Worm (Caenorhabditis elegans) whole organism, late embryonic: Measurements from ENCODE around the gene lec-12.

ENCODE experiments used
- C08G9.2 ChIP-seq: sonication (generic microtip); optimal IDR thresholded peaks from 2 replicates; lab custom pipeline; 2016; ENCODE audit warnings: mild to moderate bottlenecking, missing genetic modification characterization, moderate library complexity, missing compliant biosample characterization
- F13H6.1 ChIP-seq: sonication (generic microtip); optimal IDR thresholded peaks from 2 replicates; lab custom pipeline; 2016; ENCODE audit warnings: missing genetic modification characterization, missing compliant biosample characterization
- T23F11.4 ChIP-seq: fragments of 200-800 bp; sonication (Bioruptor generic); optimal IDR thresholded peaks from 2 replicates; lab custom pipeline; 2018; ENCODE audit warnings: mild to moderate bottlenecking, missing genetic modification characterization, missing compliant biosample characterization
- ama-1 ChIP-seq: fragments of 150-350 bp; optimal IDR thresholded peaks from 2 replicates; lab custom pipeline; 2014
- ceh-14 ChIP-seq: sonication (generic microtip); optimal IDR thresholded peaks from 2 replicates; lab custom pipeline; 2016; ENCODE audit warnings: missing genotype, missing genetic modification characterization, missing compliant biosample characterization
- ceh-18 ChIP-seq: sonication (generic microtip); optimal IDR thresholded peaks from 2 replicates; lab custom pipeline; 2016; ENCODE audit warnings: missing genetic modification characterization, missing compliant biosample characterization
- ceh-2 ChIP-seq: sonication (generic microtip); optimal IDR thresholded peaks from 2 replicates; lab custom pipeline; 2016; ENCODE audit warnings: missing genotype, missing genetic modification characterization, missing compliant biosample characterization
- ceh-31 ChIP-seq: sonication (generic microtip); optimal IDR thresholded peaks from 2 replicates; lab custom pipeline; 2016; ENCODE audit warnings: missing genetic modification characterization, missing compliant biosample characterization
- ceh-34 ChIP-seq: sonication (generic microtip); optimal IDR thresholded peaks from 2 replicates; lab custom pipeline; 2016; ENCODE audit warnings: mild to moderate bottlenecking, missing genetic modification characterization, missing compliant biosample characterization
- ceh-48 ChIP-seq: sonication (generic microtip); optimal IDR thresholded peaks from 2 replicates; lab custom pipeline; 2016; ENCODE audit warnings: missing genetic modification characterization, inconsistent platforms, missing compliant biosample characterization
- dve-1 ChIP-seq: sonication (generic microtip); optimal IDR thresholded peaks from 2 replicates; lab custom pipeline; 2017; ENCODE audit warnings: antibody characterized with exemption, mild to moderate bottlenecking, missing genetic modification characterization, missing compliant biosample characterization
- elt-2 ChIP-seq: sonication (generic microtip); optimal IDR thresholded peaks from 2 replicates; lab custom pipeline; 2016; ENCODE audit warnings: missing genetic modification reagents, missing genetic modification characterization, missing compliant biosample characterization
- ets-4 ChIP-seq: sonication (generic microtip); optimal IDR thresholded peaks from 2 replicates; lab custom pipeline; 2016; ENCODE audit warnings: missing genetic modification characterization, missing compliant biosample characterization
- eyg-1 ChIP-seq: sonication (generic microtip); optimal IDR thresholded peaks from 2 replicates; lab custom pipeline; 2016; ENCODE audit warnings: missing genotype, missing genetic modification characterization, missing compliant biosample characterization
- fax-1 ChIP-seq: sonication (generic microtip); optimal IDR thresholded peaks from 2 replicates; lab custom pipeline; 2016; ENCODE audit warnings: missing genotype, missing genetic modification characterization, missing compliant biosample characterization
- fkh-10 ChIP-seq: fragments of 150-350 bp; optimal IDR thresholded peaks from 2 replicates; lab custom pipeline; 2014; ENCODE audit warnings: missing biosample characterization, missing genetic modification reagents, missing genetic modification characterization
- fkh-6 ChIP-seq: sonication (generic microtip); optimal IDR thresholded peaks from 2 replicates; lab custom pipeline; 2016; ENCODE audit warnings: missing genetic modification characterization, missing compliant biosample characterization
- hlh-30 ChIP-seq: sonication (generic microtip); optimal IDR thresholded peaks from 2 replicates; lab custom pipeline; 2017; ENCODE audit warnings: antibody characterized with exemption, missing genetic modification characterization, missing compliant biosample characterization; ENCODE audit not compliant: insufficient read depth
- hlh-6 ChIP-seq: sonication (generic microtip); optimal IDR thresholded peaks from 2 replicates; lab custom pipeline; 2016; ENCODE audit warnings: missing genotype, missing genetic modification characterization, missing compliant biosample characterization
- hlh-8 ChIP-seq: sonication (generic microtip); optimal IDR thresholded peaks from 2 replicates; lab custom pipeline; 2016; ENCODE audit warnings: missing genotype, missing genetic modification characterization, missing compliant biosample characterization
- mec-3 ChIP-seq: sonication (generic microtip); optimal IDR thresholded peaks from 2 replicates; lab custom pipeline; 2016; ENCODE audit warnings: borderline replicate concordance, missing genetic modification characterization, missing compliant biosample characterization
- nfya-1 ChIP-seq: sonication (generic microtip); optimal IDR thresholded peaks from 2 replicates; lab custom pipeline; 2017; ENCODE audit warnings: missing genetic modification characterization, mild to moderate bottlenecking, missing compliant biosample characterization, antibody characterized with exemption, moderate library complexity
- nhr-11 ChIP-seq: fragments of 150-350 bp; optimal IDR thresholded peaks from 2 replicates; lab custom pipeline; 2014; ENCODE audit warnings: missing biosample characterization, missing genetic modification characterization
- npax-4 ChIP-seq: sonication (generic microtip); optimal IDR thresholded peaks from 2 replicates; lab custom pipeline; 2016; ENCODE audit warnings: missing genetic modification characterization, missing compliant biosample characterization
- odd-2 ChIP-seq: sonication (generic microtip); optimal IDR thresholded peaks from 2 replicates; lab custom pipeline; 2017; ENCODE audit warnings: antibody characterized with exemption, mild to moderate bottlenecking, missing genetic modification characterization, missing compliant biosample characterization
- pat-9 ChIP-seq: fragments of 200-800 bp; sonication (Bioruptor generic); optimal IDR thresholded peaks from 2 replicates; lab custom pipeline; 2018; ENCODE audit warnings: mild to moderate bottlenecking, missing genetic modification characterization, moderate library complexity, missing compliant biosample characterization
- pax-1 ChIP-seq: fragments of 150-350 bp; optimal IDR thresholded peaks from 2 replicates; lab custom pipeline; 2014; ENCODE audit warnings: missing biosample characterization, missing genetic modification characterization
- pha-4 ChIP-seq: fragments of 150-350 bp; optimal IDR thresholded peaks from 2 replicates; lab custom pipeline; 2018; ENCODE audit warnings: missing biosample characterization, missing genetic modification reagents, missing genetic modification characterization
- pqm-1 ChIP-seq: sonication (generic microtip); optimal IDR thresholded peaks from 2 replicates; lab custom pipeline; 2016; ENCODE audit warnings: missing genetic modification characterization, missing compliant biosample characterization
- ref-2 ChIP-seq: sonication (generic microtip); optimal IDR thresholded peaks from 2 replicates; lab custom pipeline; 2016; ENCODE audit warnings: missing genetic modification characterization, missing compliant biosample characterization
- rnt-1 ChIP-seq: sonication (generic microtip); optimal IDR thresholded peaks from 2 replicates; lab custom pipeline; 2016; ENCODE audit warnings: missing genetic modification characterization, missing compliant biosample characterization
- sdc-2 ChIP-seq: sonication (generic microtip); optimal IDR thresholded peaks from 2 replicates; lab custom pipeline; 2016; ENCODE audit warnings: missing genotype, missing genetic modification characterization, missing compliant biosample characterization
- sox-4 ChIP-seq: sonication (generic microtip); optimal IDR thresholded peaks from 2 replicates; lab custom pipeline; 2017; ENCODE audit warnings: mild to moderate bottlenecking, missing genetic modification characterization, inconsistent platforms, missing compliant biosample characterization
- syd-9 ChIP-seq: sonication (generic microtip); optimal IDR thresholded peaks from 2 replicates; lab custom pipeline; 2016; ENCODE audit warnings: mild to moderate bottlenecking, missing genetic modification characterization, moderate library complexity, missing compliant biosample characterization
- tbx-2 ChIP-seq: sonication (generic microtip); optimal IDR thresholded peaks from 2 replicates; lab custom pipeline; 2016; ENCODE audit warnings: missing genetic modification characterization, missing compliant biosample characterization
- tbx-7 ChIP-seq: sonication (generic microtip); optimal IDR thresholded peaks from 2 replicates; lab custom pipeline; 2016; ENCODE audit warnings: missing genotype, missing genetic modification characterization, missing compliant biosample characterization
- unc-42 ChIP-seq: sonication (generic microtip); optimal IDR thresholded peaks from 2 replicates; lab custom pipeline; 2016; ENCODE audit warnings: missing genotype, missing genetic modification characterization, missing compliant biosample characterization
- zip-5 ChIP-seq: sonication (generic microtip); optimal IDR thresholded peaks from 2 replicates; lab custom pipeline; 2016; ENCODE audit warnings: missing genetic modification characterization, missing compliant biosample characterization
- ztf-16 ChIP-seq: sonication (generic microtip); optimal IDR thresholded peaks from 2 replicates; lab custom pipeline; 2017; ENCODE audit warnings: missing genetic modification characterization, missing compliant biosample characterization

Gene lec-12

ce11 chrV:203855-204432, at the start of gene lec-12:
TSS of gene lec-12 (plus strand) at chrV:204382.
- TF ChIP-seq ceh-31 (no peak), C08G9.2 (tag; lab: Kevin White, UChicago) (no peak), syd-9 (no peak), sdc-2 (no peak), F13H6.1 (tag; lab: Kevin White, UChicago) (no peak), fax-1 (no peak), ama-1 (lab: Kevin White, UChicago) (no peak), pax-1 (tag; lab: Kevin White, UChicago) (no peak), dve-1 (no peak), pqm-1 (no peak), npax-4 (tag; lab: Kevin White, UChicago) (no peak)

- TF ChIP-seq eyg-1 (tag; lab: Kevin White, UChicago) (no peak), rnt-1 (tag; lab: Kevin White, UChicago) (peak; percentile 35), ceh-31 (peak; percentile 54), pat-9 (tag; lab: Kevin White, UChicago) (no peak), ref-2 (tag; lab: Kevin White, UChicago) (peak; percentile 58), tbx-2 (tag; lab: Kevin White, UChicago) (peak; percentile 56), sdc-2 (peak; percentile 61), ceh-2 (tag; lab: Kevin White, UChicago) (peak; percentile 38), hlh-30 (tag; lab: Kevin White, UChicago) (peak; percentile 67), nfya-1 (tag; lab: Kevin White, UChicago) (peak; percentile 52), tbx-7 (tag; lab: Kevin White, UChicago) (no peak), ceh-34 (tag; lab: Kevin White, UChicago) (peak; percentile 46), npax-4 (tag; lab: Kevin White, UChicago) (no peak), dve-1 (no peak), ceh-18 (tag; lab: Kevin White, UChicago) (peak; percentile 27), fkh-6 (peak; percentile 31), fax-1 (peak; percentile 8), ceh-48 (no peak), ceh-14 (tag; lab: Kevin White, UChicago) (no peak), pha-4 (no peak)
These were observed 49.0 kb upstream of the lec-12 start for ce11 chrV:155215-155614.

ce11 chrV:156044-156869, 47.9 kb upstream of the lec-12 start, which contains the start of gene ttb-1:
TSS of gene ttb-1 (plus strand) at chrV:156819.
- TF ChIP-seq zip-5 (peak; percentile 61), C08G9.2 (tag; lab: Kevin White, UChicago) (peak; percentile 83), tbx-7 (tag; lab: Kevin White, UChicago) (peak; percentile 67), rnt-1 (tag; lab: Kevin White, UChicago) (peak; percentile 8), odd-2 (tag; lab: Kevin White, UChicago) (no peak), ets-4 (tag; lab: Kevin White, UChicago) (peak; percentile 35), unc-42 (tag; lab: Kevin White, UChicago) (peak; percentile 39), hlh-8 (tag; lab: Kevin White, UChicago) (peak; percentile 14), sox-4 (no peak), ceh-34 (tag; lab: Kevin White, UChicago) (peak; percentile 6), hlh-6 (tag; lab: Kevin White, UChicago) (peak; percentile 31), ref-2 (tag; lab: Kevin White, UChicago) (peak; percentile 68), elt-2 (peak; percentile 23), ceh-31 (peak; percentile 74), nhr-11 (no peak), fkh-10 (GFP tag; lab: Kevin White, UChicago) (no peak), tbx-2 (tag; lab: Kevin White, UChicago) (peak; percentile 19), ceh-2 (tag; lab: Kevin White, UChicago) (peak; percentile 80), T23F11.4 (GFP tag; lab: Kevin White, UChicago) (no peak), mec-3 (peak; percentile 1), ztf-16 (peak; percentile 18)
